Worm (Caenorhabditis elegans) whole organism, mixed stage, embryonic: Measurements from ENCODE around the gene C35C5.10.

Experiments
- M03D4.4 ChIP-seq: sonication (generic microtip); optimal IDR thresholded peaks from 2 replicates; lab custom pipeline; 2017; ENCODE audit warnings: mild to moderate bottlenecking, missing genetic modification characterization, missing compliant biosample characterization
- bed-3 ChIP-seq: fragments of 200-800 bp; sonication (Bioruptor generic); optimal IDR thresholded peaks from 3 replicates; lab custom pipeline; 2018; ENCODE audit warnings: mild to moderate bottlenecking, missing genetic modification characterization, moderate library complexity, missing compliant biosample characterization
- blmp-1 ChIP-seq: fragments of 150-350 bp; optimal IDR thresholded peaks from 2 replicates; lab custom pipeline; 2014; ENCODE audit warnings: missing biosample characterization, missing genetic modification characterization
- ceh-39 ChIP-seq: fragments of 150-350 bp; optimal IDR thresholded peaks from 2 replicates; lab custom pipeline; 2014; ENCODE audit warnings: missing biosample characterization, missing genetic modification characterization
- ceh-43 ChIP-seq: fragments of 200-800 bp; sonication (Bioruptor generic); optimal IDR thresholded peaks from 2 replicates; lab custom pipeline; 2018; ENCODE audit warnings: mild to moderate bottlenecking, missing genetic modification characterization, moderate library complexity, missing compliant biosample characterization
- ceh-83 ChIP-seq: fragments of 200-800 bp; sonication (Bioruptor generic); optimal IDR thresholded peaks from 2 replicates; lab custom pipeline; 2018; ENCODE audit warnings: mild to moderate bottlenecking, missing genetic modification characterization, missing compliant biosample characterization
- ces-1 ChIP-seq: fragments of 150-350 bp; optimal IDR thresholded peaks from 2 replicates; lab custom pipeline; 2014; ENCODE audit warnings: missing biosample characterization, missing genetic modification reagents, missing genetic modification characterization
- cnd-1 ChIP-seq: fragments of 200-800 bp; sonication (Bioruptor generic); optimal IDR thresholded peaks from 2 replicates; lab custom pipeline; 2018; ENCODE audit warnings: mild to moderate bottlenecking, missing genetic modification characterization, missing compliant biosample characterization
- drap-1 ChIP-seq: fragments of 200-800 bp; sonication (Bioruptor generic); optimal IDR thresholded peaks from 3 replicates; lab custom pipeline; 2018; ENCODE audit warnings: mild to moderate bottlenecking, missing genetic modification characterization, missing compliant biosample characterization
- elt-1 ChIP-seq: sonication (generic microtip); optimal IDR thresholded peaks from 2 replicates; lab custom pipeline; 2017; ENCODE audit warnings: missing genetic modification characterization, mild to moderate bottlenecking, missing compliant biosample characterization, antibody characterized with exemption, moderate library complexity, borderline replicate concordance; ENCODE audit not compliant: insufficient read depth
- elt-3 ChIP-seq: fragments of 150-350 bp; optimal IDR thresholded peaks from 2 replicates; lab custom pipeline; 2014; ENCODE audit warnings: missing biosample characterization, missing genetic modification characterization
- flh-1 ChIP-seq: fragments of 200-800 bp; sonication (Bioruptor generic); optimal IDR thresholded peaks from 2 replicates; lab custom pipeline; 2018; ENCODE audit warnings: mild to moderate bottlenecking, missing genetic modification characterization, moderate library complexity, missing compliant biosample characterization
- ham-2 ChIP-seq: fragments of 200-800 bp; sonication (Bioruptor generic); optimal IDR thresholded peaks from 2 replicates; lab custom pipeline; 2018; ENCODE audit warnings: mild to moderate bottlenecking, missing genetic modification characterization, missing compliant biosample characterization
- hlh-1 ChIP-seq: fragments of 150-350 bp; optimal IDR thresholded peaks from 2 replicates; lab custom pipeline; 2014; ENCODE audit warnings: missing biosample characterization, missing genetic modification reagents, missing genetic modification characterization
- lin-13 ChIP-seq: fragments of 150-350 bp; optimal IDR thresholded peaks from 2 replicates; lab custom pipeline; 2014; ENCODE audit warnings: missing biosample characterization, missing genetic modification characterization
- lin-32 ChIP-seq: fragments of 200-800 bp; sonication (Bioruptor generic); optimal IDR thresholded peaks from 2 replicates; lab custom pipeline; 2018; ENCODE audit warnings: mild to moderate bottlenecking, missing genetic modification characterization, missing compliant biosample characterization
- lsy-2 ChIP-seq: fragments of 150-350 bp; optimal IDR thresholded peaks from 2 replicates; lab custom pipeline; 2014; ENCODE audit warnings: missing biosample characterization, missing genetic modification characterization
- mab-5 ChIP-seq: fragments of 150-350 bp; optimal IDR thresholded peaks from 2 replicates; lab custom pipeline; 2014; ENCODE audit warnings: missing biosample characterization, missing genetic modification characterization
- mep-1 ChIP-seq: fragments of 150-350 bp; optimal IDR thresholded peaks from 2 replicates; lab custom pipeline; 2017; ENCODE audit warnings: missing biosample characterization, missing genetic modification reagents, missing genetic modification characterization, inconsistent platforms
- mls-2 ChIP-seq: sonication (generic microtip); optimal IDR thresholded peaks from 2 replicates; lab custom pipeline; 2016; ENCODE audit warnings: mild to moderate bottlenecking, missing genetic modification characterization, moderate library complexity, missing compliant biosample characterization
- nhr-12 ChIP-seq: fragments of 150-350 bp; optimal IDR thresholded peaks from 2 replicates; lab custom pipeline; 2014; ENCODE audit warnings: missing biosample characterization, missing genetic modification characterization
- nhr-2 ChIP-seq: fragments of 150-350 bp; optimal IDR thresholded peaks from 2 replicates; lab custom pipeline; 2014; ENCODE audit warnings: missing biosample characterization, missing genetic modification characterization
- nhr-237 ChIP-seq: fragments of 150-350 bp; optimal IDR thresholded peaks from 2 replicates; lab custom pipeline; 2014; ENCODE audit warnings: missing biosample characterization, missing genetic modification characterization
- nhr-28 ChIP-seq: fragments of 150-350 bp; optimal IDR thresholded peaks from 2 replicates; lab custom pipeline; 2014; ENCODE audit warnings: missing biosample characterization, missing genetic modification characterization
- nhr-76 ChIP-seq: sonication (generic microtip); optimal IDR thresholded peaks from 2 replicates; lab custom pipeline; 2017; ENCODE audit warnings: missing biosample characterization, missing genetic modification characterization
- pha-4 ChIP-seq: fragments of 150-350 bp; optimal IDR thresholded peaks from 2 replicates; lab custom pipeline; 2018; ENCODE audit warnings: missing biosample characterization, missing genetic modification reagents, missing genetic modification characterization
- sem-2 ChIP-seq: fragments of 200-800 bp; sonication (Bioruptor generic); optimal IDR thresholded peaks from 2 replicates; lab custom pipeline; 2018; ENCODE audit warnings: mild to moderate bottlenecking, missing genetic modification characterization, missing compliant biosample characterization
- sptf-1 ChIP-seq: sonication (generic microtip); optimal IDR thresholded peaks from 2 replicates; lab custom pipeline; 2017; ENCODE audit warnings: mild to moderate bottlenecking, missing genetic modification characterization, moderate library complexity, missing compliant biosample characterization
- tbx-8 ChIP-seq: fragments of 200-800 bp; sonication (Bioruptor generic); optimal IDR thresholded peaks from 2 replicates; lab custom pipeline; 2018; ENCODE audit warnings: mild to moderate bottlenecking, missing genetic modification characterization, moderate library complexity, missing compliant biosample characterization
- unc-120 ChIP-seq: sonication (generic microtip); optimal IDR thresholded peaks from 2 replicates; lab custom pipeline; 2017; ENCODE audit warnings: missing genetic modification characterization, missing compliant biosample characterization; ENCODE audit not compliant: poor library complexity, severe bottlenecking
- unc-39 ChIP-seq: fragments of 150-350 bp; optimal IDR thresholded peaks from 2 replicates; lab custom pipeline; 2014; ENCODE audit warnings: missing biosample characterization, missing genetic modification characterization
- unc-62 ChIP-seq: fragments of 150-350 bp; optimal IDR thresholded peaks from 2 replicates; lab custom pipeline; 2014; ENCODE audit warnings: missing biosample characterization, missing genetic modification reagents, missing genetic modification characterization
- ztf-11 ChIP-seq: fragments of 150-350 bp; optimal IDR thresholded peaks from 2 replicates; lab custom pipeline; 2014; ENCODE audit warnings: missing biosample characterization, missing genetic modification characterization

Gene C35C5.10

DNA sequence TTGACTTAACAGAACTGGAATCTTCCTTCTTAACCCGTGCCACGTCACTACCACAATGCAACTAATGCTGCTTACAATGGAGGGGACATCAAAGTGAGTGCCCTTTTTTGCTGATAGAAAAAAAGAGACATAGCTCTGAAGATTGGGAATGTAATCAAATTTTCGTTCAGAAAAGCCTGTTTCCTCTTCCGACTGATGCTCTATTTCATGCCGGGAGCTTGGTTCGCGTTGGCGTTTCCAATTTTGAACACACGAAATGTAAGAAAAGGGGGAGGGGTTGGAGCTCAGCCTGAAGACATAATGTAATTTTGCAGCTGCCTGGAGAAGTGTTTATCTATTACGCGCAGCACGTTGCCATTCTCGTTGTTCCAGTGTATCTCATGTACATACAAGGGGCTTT lies 2.1 kb downstream of the C35C5.10 start:
- TF ChIP-seq ces-1 = peak; percentile 89
- no peak for TF ChIP-seq mls-2

DNA sequence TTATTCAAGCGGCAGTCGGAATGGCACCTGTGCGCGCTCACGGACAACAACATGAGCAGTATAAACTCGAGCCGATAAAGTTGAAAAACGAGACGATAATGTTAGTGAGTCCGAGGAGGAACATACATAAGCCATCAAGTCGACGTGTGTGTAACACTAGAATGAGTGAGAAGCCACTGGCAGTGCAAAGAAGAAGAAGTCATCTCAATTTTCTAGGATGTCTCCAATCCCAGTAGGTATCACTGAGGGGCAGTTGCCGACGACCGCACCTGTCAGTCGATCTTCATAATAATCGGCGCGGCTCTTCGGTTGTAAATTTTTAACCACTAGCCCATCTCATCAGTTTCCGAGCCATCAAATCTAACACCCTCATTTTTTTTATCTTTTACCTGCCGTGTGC lies 4.0 kb downstream of the C35C5.10 start:
- TF ChIP-seq unc-62 (GFP tag; lab: Kevin White, UChicago) (peak; percentile 61), nhr-2 (tag; lab: Kevin White, UChicago) (no peak), blmp-1 (tag; lab: Kevin White, UChicago) (no peak), lin-13 (no peak), hlh-1 (tag; lab: Kevin White, UChicago) (peak; percentile 72), unc-120 (tag; lab: Kevin White, UChicago) (peak; percentile 64), ceh-83 (GFP tag; lab: Kevin White, UChicago) (no peak)

DNA sequence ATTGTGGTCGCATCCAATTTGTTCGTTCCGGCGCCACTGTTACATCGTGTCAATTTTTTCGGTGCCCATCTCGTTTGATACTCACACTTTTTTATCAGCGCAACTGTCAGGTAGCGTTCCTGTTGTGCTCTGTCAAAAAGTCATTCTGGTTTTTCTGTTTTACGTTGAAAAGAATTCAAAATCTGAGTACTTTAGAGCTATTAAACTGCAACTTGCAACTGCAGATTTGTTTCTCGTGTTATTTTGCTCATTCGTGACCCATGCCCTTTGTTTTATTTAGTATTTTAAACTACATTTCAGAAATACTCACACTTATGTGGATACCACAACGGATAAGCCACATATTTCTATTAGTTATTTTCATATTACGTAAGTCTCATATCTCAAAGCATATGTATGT lies 4.6 kb downstream of the C35C5.10 start, which contains the start of gene lev-8:
Gene lev-8 (plus strand): TSS at position 301 of the 400 bp plus-strand sequence.
- TF ChIP-seq nhr-12 (tag; lab: Kevin White, UChicago) = no peak
- TF ChIP-seq mep-1 = no peak
- no peak for TF ChIP-seq M03D4.4 (tag; lab: Kevin White, UChicago)
- TF ChIP-seq unc-120 (tag; lab: Kevin White, UChicago) = no peak
- no peak for TF ChIP-seq unc-39 (tag; lab: Kevin White, UChicago)
- no peak for TF ChIP-seq nhr-237 (tag; lab: Kevin White, UChicago)
- no peak for TF ChIP-seq sem-2 (GFP tag; lab: Kevin White, UChicago)
- no peak for TF ChIP-seq elt-3 (tag; lab: Kevin White, UChicago)
- no peak for TF ChIP-seq hlh-1 (tag; lab: Kevin White, UChicago)
- TF ChIP-seq pha-4 (tag; lab: Kevin White, UChicago) = no peak

DNA sequence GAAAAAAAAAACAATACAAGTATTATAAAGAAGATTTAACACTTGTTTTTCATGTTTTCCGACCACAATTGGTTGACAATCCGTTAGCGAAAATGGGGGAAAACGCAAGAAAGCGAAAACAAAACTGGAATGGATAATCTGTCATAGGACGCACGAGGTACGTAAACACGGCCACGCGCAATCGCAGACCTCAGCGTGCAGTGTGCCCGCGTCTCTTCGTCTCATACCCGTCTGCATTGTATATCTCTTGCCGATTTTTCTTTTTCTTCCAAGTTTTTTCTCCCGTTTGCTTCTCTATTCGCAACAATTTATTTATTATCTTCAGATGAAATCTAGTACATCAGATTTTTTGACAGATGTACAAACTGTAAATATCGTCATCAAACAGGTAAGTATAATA lies 7.6 kb downstream of the C35C5.10 start, which contains the start of gene trpp-9:
Gene trpp-9 (plus strand): TSS at position 261 of the 400 bp plus-strand sequence.
- TF ChIP-seq ceh-39 (tag; lab: Kevin White, UChicago) = no peak
- peak; percentile 3 for TF ChIP-seq sptf-1
- TF ChIP-seq elt-1 (tag; lab: Kevin White, UChicago) = peak; percentile 15
- no peak for TF ChIP-seq nhr-237 (tag; lab: Kevin White, UChicago)
- no peak for TF ChIP-seq lin-13
- TF ChIP-seq mls-2 = no peak
- no peak for TF ChIP-seq ham-2 (GFP tag; lab: Kevin White, UChicago)
- TF ChIP-seq nhr-2 (tag; lab: Kevin White, UChicago) = no peak
- no peak for TF ChIP-seq ceh-83 (GFP tag; lab: Kevin White, UChicago)
- no peak for TF ChIP-seq nhr-76 (tag; lab: Kevin White, UChicago)
- TF ChIP-seq mep-1 = peak; percentile 16
- TF ChIP-seq M03D4.4 (tag; lab: Kevin White, UChicago) = no peak
- no peak for TF ChIP-seq drap-1 (GFP tag; lab: Kevin White, UChicago)
- no peak for TF ChIP-seq tbx-8 (GFP tag; lab: Kevin White, UChicago)
- TF ChIP-seq nhr-28 (tag; lab: Kevin White, UChicago) = no peak
- peak; percentile 29 for TF ChIP-seq lsy-2 (tag; lab: Kevin White, UChicago)
- TF ChIP-seq pha-4 (tag; lab: Kevin White, UChicago) = peak; percentile 36
- TF ChIP-seq unc-62 (GFP tag; lab: Kevin White, UChicago) = no peak
- no peak for TF ChIP-seq cnd-1 (tag; lab: Kevin White, UChicago)
- no peak for TF ChIP-seq lin-32 (GFP tag; lab: Kevin White, UChicago)
- no peak for TF ChIP-seq elt-3 (tag; lab: Kevin White, UChicago)
- no peak for TF ChIP-seq ceh-43 (GFP tag; lab: Kevin White, UChicago)
- no peak for TF ChIP-seq ztf-11 (tag; lab: Kevin White, UChicago)
- peak; percentile 40 for TF ChIP-seq ces-1
- no peak for TF ChIP-seq bed-3 (GFP tag; lab: Kevin White, UChicago)
- no peak for TF ChIP-seq nhr-12 (tag; lab: Kevin White, UChicago)
- peak; percentile 2 for TF ChIP-seq hlh-1 (tag; lab: Kevin White, UChicago)
- TF ChIP-seq blmp-1 (tag; lab: Kevin White, UChicago) = peak; percentile 85
- TF ChIP-seq unc-120 (tag; lab: Kevin White, UChicago) = no peak
- no peak for TF ChIP-seq mab-5 (tag; lab: Kevin White, UChicago)
- no peak for TF ChIP-seq flh-1 (GFP tag; lab: Kevin White, UChicago)
- no peak for TF ChIP-seq unc-39 (tag; lab: Kevin White, UChicago)
- TF ChIP-seq, all 35 proteins: peak for 8
